Worm (Caenorhabditis elegans): ENCODE data around the gene cutl-17.
A peak's percentile ranks its signal among the peaks of the same experiment; 100 is the strongest.

cutl-17 gene

ce11 chrIV:9423095-9423494 lies 34.2 kb downstream of the cutl-17 start, which contains the start of gene srxa-2:
TSS of gene srxa-2 (plus strand) at chrIV:9423395.
- no peak for TF ChIP-seq ztf-29 (GFP tag; IDR thresholded peaks at IDR 0.05)
- TF ChIP-seq med-1 (GFP tag; optimal IDR thresholded peaks at IDR 0.05; ENCODE audit: insufficient read depth): no peak
- no peak for TF ChIP-seq T22C8.4 (GFP tag; IDR thresholded peaks at IDR 0.05)
- TF ChIP-seq cog-1 (tag; optimal IDR thresholded peaks at IDR 0.05): no peak
- no peak for TF ChIP-seq klf-2 (GFP tag; conservative IDR thresholded peaks at IDR 0.05)
- TF ChIP-seq ztf-23 (GFP tag; IDR thresholded peaks at IDR 0.05): no peak
- no peak for TF ChIP-seq ref-1 (GFP tag; conservative IDR thresholded peaks at IDR 0.05)
- TF ChIP-seq flt-1 (GFP tag; IDR thresholded peaks at IDR 0.05): no peak
- TF ChIP-seq tab-1 (GFP tag; IDR thresholded peaks at IDR 0.05): no peak

ce11 chrIV:9422408-9422807 lies 34.9 kb downstream of the cutl-17 start, which contains the start of gene F56D5.9:
TSS of gene F56D5.9 (minus strand) at chrIV:9422508.
- TF ChIP-seq ztf-23 (GFP tag; IDR thresholded peaks at IDR 0.05) (no peak), ztf-29 (GFP tag; IDR thresholded peaks at IDR 0.05) (no peak), ref-1 (GFP tag; conservative IDR thresholded peaks at IDR 0.05) (no peak), T22C8.4 (GFP tag; IDR thresholded peaks at IDR 0.05) (no peak), flt-1 (GFP tag; IDR thresholded peaks at IDR 0.05) (no peak), klf-2 (GFP tag; conservative IDR thresholded peaks at IDR 0.05) (no peak), tab-1 (GFP tag; IDR thresholded peaks at IDR 0.05) (no peak), med-1 (GFP tag; optimal IDR thresholded peaks at IDR 0.05; ENCODE audit: insufficient read depth) (no peak), cog-1 (tag; optimal IDR thresholded peaks at IDR 0.05) (no peak)

ce11 chrIV:9410766-9411165 lies 46.5 kb downstream of the cutl-17 start:
- 0 out of 2 replicates have a peak, but pooled peaks have one; percentile 16 for TF ChIP-seq tab-1 (GFP tag; IDR thresholded peaks at IDR 0.05)

- TF ChIP-seq flt-1 (GFP tag; IDR thresholded peaks at IDR 0.05): no peak
- TF ChIP-seq cog-1 (tag; optimal IDR thresholded peaks at IDR 0.05): no peak
- no peak for TF ChIP-seq ztf-23 (GFP tag; IDR thresholded peaks at IDR 0.05)
- TF ChIP-seq med-1 (GFP tag; optimal IDR thresholded peaks at IDR 0.05; ENCODE audit: insufficient read depth): no peak
- TF ChIP-seq ztf-29 (GFP tag; IDR thresholded peaks at IDR 0.05): no peak
- no peak for TF ChIP-seq tab-1 (GFP tag; IDR thresholded peaks at IDR 0.05)
- no peak for TF ChIP-seq T22C8.4 (GFP tag; IDR thresholded peaks at IDR 0.05)
- no peak for TF ChIP-seq klf-2 (GFP tag; conservative IDR thresholded peaks at IDR 0.05)
- no peak for TF ChIP-seq ref-1 (GFP tag; conservative IDR thresholded peaks at IDR 0.05)
Observed at ce11 chrIV:9408004-9408403, 49.3 kb downstream of the cutl-17 start, which contains the start of gene F56D5.5. TSS of gene F56D5.5 (minus strand) at chrIV:9408104.

ce11 chrIV:9403761-9404420 lies 53.4 kb downstream of the cutl-17 start:
- TF ChIP-seq T22C8.4 (GFP tag; IDR thresholded peaks at IDR 0.05) (peak; percentile 64), tab-1 (GFP tag; IDR thresholded peaks at IDR 0.05) (no peak)

ce11 chrIV:9401715-9402114 lies 55.6 kb downstream of the cutl-17 start, which contains the start of gene F56D5.6:
TSS of gene F56D5.6 (plus strand) at chrIV:9401922.
- TF ChIP-seq ztf-29 (GFP tag; IDR thresholded peaks at IDR 0.05): no peak

Measured in whole organism, midembryonic.